Fruit fly (Drosophila melanogaster): ENCODE results near the gene CG10581.
A peak's percentile ranks its signal among the peaks of the same experiment; 100 is the strongest.

The CG10581 gene

DNA sequence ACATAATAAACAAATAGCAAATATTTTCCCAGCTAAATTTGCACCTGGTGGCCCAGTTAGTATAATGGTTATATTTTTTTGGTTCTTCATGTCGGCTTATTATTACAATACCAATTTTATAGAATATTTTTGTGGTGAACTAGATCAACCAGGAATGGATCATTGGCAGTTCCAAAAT lies at the start of gene CG10581:
TSS of gene CG10581 (minus strand) at position 101 of the 178 bp plus-strand sequence.
- TF ChIP-seq Sox15 (GFP tag; optimal IDR thresholded peaks at IDR 0.05) (no peak), CG11902 (GFP tag; optimal IDR thresholded peaks at IDR 0.05) (no peak), Ets96B (tag; optimal IDR thresholded peaks at IDR 0.05) (no peak)

- TF ChIP-seq CG4318 (GFP tag; optimal IDR thresholded peaks at IDR 0.05) = no peak
- no peak for TF ChIP-seq dac (GFP tag; optimal IDR thresholded peaks at IDR 0.05)
- peak; percentile 65 for TF ChIP-seq CG8632 (GFP tag; optimal IDR thresholded peaks at IDR 0.05)
- TF ChIP-seq CG3919 (GFP tag; optimal IDR thresholded peaks at IDR 0.05) = peak; percentile 80
- TF ChIP-seq CG32006 (GFP tag; optimal IDR thresholded peaks at IDR 0.05) = no peak
- no peak for TF ChIP-seq CG16779 (tag; optimal IDR thresholded peaks at IDR 0.05)
- no peak for TF ChIP-seq CG6808 (GFP tag; optimal IDR thresholded peaks at IDR 0.05)
- no peak for TF ChIP-seq Hr38 (GFP tag; optimal IDR thresholded peaks at IDR 0.05)
- TF ChIP-seq Ets96B (tag; optimal IDR thresholded peaks at IDR 0.05) = no peak
- TF ChIP-seq Blimp-1 (GFP tag; optimal IDR thresholded peaks at IDR 0.05) = peak; percentile 57
- TF ChIP-seq vri (GFP tag; optimal IDR thresholded peaks at IDR 0.05) = no peak
- peak; percentile 33 for TF ChIP-seq Hr39 (GFP tag; optimal IDR thresholded peaks at IDR 0.05)
- peak; percentile 55 for TF ChIP-seq acj6 (GFP tag; optimal IDR thresholded peaks at IDR 0.05)
- TF ChIP-seq CG10631 (GFP tag; optimal IDR thresholded peaks at IDR 0.05) = no peak
- no peak for TF ChIP-seq Gug (GFP tag; IDR thresholded peaks at IDR 0.05)
- TF ChIP-seq Hr4 (GFP tag; optimal IDR thresholded peaks at IDR 0.05) = peak; percentile 88
- peak; percentile 63 for TF ChIP-seq CG6792 (GFP tag; optimal IDR thresholded peaks at IDR 0.05)
- TF ChIP-seq CG7368 (GFP tag; optimal IDR thresholded peaks at IDR 0.05) = peak; percentile 62
- TF ChIP-seq CG9139 (GFP tag; optimal IDR thresholded peaks at IDR 0.05) = no peak
- TF ChIP-seq Eip75B (GFP tag; optimal IDR thresholded peaks at IDR 0.05) = no peak
- TF ChIP-seq topi (GFP tag; optimal IDR thresholded peaks at IDR 0.05) = peak; percentile 37
- 0 out of 3 replicates have a peak, but pooled peaks have one; percentile 52 for TF ChIP-seq CG6163 (GFP tag; IDR thresholded peaks at IDR 0.05)
- TF ChIP-seq CG3032 (tag; optimal IDR thresholded peaks at IDR 0.05) = peak; percentile 37
- peak; percentile 60 for TF ChIP-seq Sox15 (GFP tag; optimal IDR thresholded peaks at IDR 0.05)
- peak; percentile 56 for TF ChIP-seq CG11902 (GFP tag; optimal IDR thresholded peaks at IDR 0.05)
- TF ChIP-seq eg (GFP tag; IDR thresholded peaks at IDR 0.05) = peak; percentile 59; the same call in 2 of the 3 replicates
- TF ChIP-seq Sox102F (GFP tag; optimal IDR thresholded peaks at IDR 0.05) = no peak
- no peak for TF ChIP-seq dsx (GFP tag; optimal IDR thresholded peaks at IDR 0.05; ENCODE audit: poor library complexity, severe bottlenecking)
- peak; percentile 78 for TF ChIP-seq pdm3 (GFP tag; optimal IDR thresholded peaks at IDR 0.05)
- TF ChIP-seq Sox14 (GFP tag; optimal IDR thresholded peaks at IDR 0.05) = peak; percentile 47
- peak; percentile 46 for TF ChIP-seq esn (GFP tag; optimal IDR thresholded peaks at IDR 0.05)
- peak; percentile 74 for TF ChIP-seq CG8119 (GFP tag; IDR thresholded peaks at IDR 0.05)
- TF ChIP-seq CG1621 (tag; optimal IDR thresholded peaks at IDR 0.05) = no peak
- peak; percentile 93 for TF ChIP-seq Eip78C (GFP tag)
- TF ChIP-seq salr (GFP tag; optimal IDR thresholded peaks at IDR 0.05) = no peak
- no peak for TF ChIP-seq CG10669 (GFP tag; optimal IDR thresholded peaks at IDR 0.05)
- TF ChIP-seq achi (GFP tag; optimal IDR thresholded peaks at IDR 0.05) = peak; percentile 75
- TF ChIP-seq Smox (GFP tag; optimal IDR thresholded peaks at IDR 0.05) = peak; percentile 15
- no peak for TF ChIP-seq spab (GFP tag; optimal IDR thresholded peaks at IDR 0.05)
- TF ChIP-seq net (GFP tag; optimal IDR thresholded peaks at IDR 0.05) = peak; percentile 75
- peak; percentile 2 for TF ChIP-seq cyc (GFP tag; optimal IDR thresholded peaks at IDR 0.05)
- no peak for TF ChIP-seq OdsH (GFP tag; optimal IDR thresholded peaks at IDR 0.05)
- TF ChIP-seq ss (GFP tag; optimal IDR thresholded peaks at IDR 0.05) = no peak
- peak; percentile 23 for TF ChIP-seq lz (GFP tag; optimal IDR thresholded peaks at IDR 0.05)
- TF ChIP-seq CG31627 (GFP tag; optimal IDR thresholded peaks at IDR 0.05) = peak; percentile 18
- TF ChIP-seq Lpt (GFP tag; optimal IDR thresholded peaks at IDR 0.05) = peak; percentile 71
- peak; percentile 68 for TF ChIP-seq CG11762 (GFP tag; optimal IDR thresholded peaks at IDR 0.05; ENCODE audit: insufficient read depth)
- TF ChIP-seq CG34406 (GFP tag; optimal IDR thresholded peaks at IDR 0.05) = peak; percentile 68
- no peak for TF ChIP-seq CG6276 (GFP tag; optimal IDR thresholded peaks at IDR 0.05)
- no peak for TF ChIP-seq Eip93F (GFP tag; optimal IDR thresholded peaks at IDR 0.05)
- TF ChIP-seq CG6854 (GFP tag; optimal IDR thresholded peaks at IDR 0.05) = no peak
Observed at dm6 chr3L:21080430-21080829, 46.4 kb upstream of the CG10581 start.
